Fruit fly (Drosophila melanogaster) whole organism, prepupa: ENCODE data around the gene Patj.

Experiments
- CG31627 ChIP-seq: fragments of 200-800 bp; sonication (Bioruptor generic); optimal IDR thresholded peaks from 3 replicates; lab custom pipeline; 2016; ENCODE audit warnings: missing biosample characterization, missing genetic modification characterization
- CG3919 ChIP-seq: fragments of 200-800 bp; sonication (Bioruptor generic); optimal IDR thresholded peaks from 3 replicates; lab custom pipeline; 2016; ENCODE audit warnings: missing biosample characterization, missing genetic modification characterization
- CG6163 ChIP-seq: fragments of 200-800 bp; sonication (Bioruptor generic); IDR thresholded peaks from 3 replicates; pipeline ENCODE4 v1.3.6; 2022; ENCODE audit warnings: missing biosample characterization, missing genetic modification characterization
- achi ChIP-seq: fragments of 200-800 bp; sonication (Bioruptor generic); optimal IDR thresholded peaks from 3 replicates; lab custom pipeline; 2016; ENCODE audit warnings: missing biosample characterization, missing genetic modification characterization
- acj6 ChIP-seq: fragments of 200-800 bp; sonication (Bioruptor generic); optimal IDR thresholded peaks from 3 replicates; lab custom pipeline; 2016; ENCODE audit warnings: missing biosample characterization, missing genetic modification characterization
- dsx ChIP-seq: fragments of 200-800 bp; optimal IDR thresholded peaks from 3 replicates; lab custom pipeline; 2019; ENCODE audit warnings: missing biosample characterization, mild to moderate bottlenecking, missing genetic modification characterization, moderate library complexity; ENCODE audit not compliant: poor library complexity, severe bottlenecking

dm6 chr3L:1794164-1794942 lies 4.2 kb upstream of the Patj start:
- TF ChIP-seq acj6 (GFP tag; lab: Kevin White, UChicago) (no peak), CG6163 (GFP tag; lab: Robert Waterston, UW) (peak; percentile 56), achi (GFP tag; lab: Kevin White, UChicago) (no peak), CG3919 (GFP tag; lab: Kevin White, UChicago) (no peak), CG31627 (no peak), dsx (GFP tag; lab: Kevin White, UChicago) (peak; percentile 99)
